Worm (Caenorhabditis elegans): ENCODE data around the gene srh-37.

DNA sequence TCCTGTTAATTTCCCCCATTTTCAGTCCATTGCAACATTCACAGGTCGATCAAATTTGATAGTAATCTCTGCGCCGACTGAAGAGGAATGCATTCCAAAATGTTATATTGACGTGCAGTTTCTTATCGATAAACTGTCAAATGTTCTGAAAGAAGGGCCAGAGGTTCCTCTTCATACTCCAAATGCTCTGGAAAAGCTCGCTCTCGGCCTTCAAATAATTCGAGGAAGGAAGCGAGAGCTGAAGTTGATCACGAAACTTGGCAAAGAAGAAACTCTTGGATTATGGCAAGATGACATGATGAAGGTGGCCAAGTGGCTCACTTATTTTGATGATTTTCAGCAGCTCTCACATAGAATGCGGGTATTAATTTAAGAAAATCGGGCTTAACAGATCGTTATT lies 33.3 kb downstream of the srh-37 start:
- TF ChIP-seq unc-62 (GFP tag; optimal IDR thresholded peaks at IDR 0.05) (no peak), nfya-2 (GFP tag; IDR thresholded peaks at IDR 0.05) (no peak), tlf-1 (GFP tag; optimal IDR thresholded peaks at IDR 0.05) (no peak), hsf-1 (GFP tag; IDR thresholded peaks at IDR 0.05) (no peak), dpl-1 (GFP tag; optimal IDR thresholded peaks at IDR 0.05) (no peak), bed-2 (GFP tag; IDR thresholded peaks at IDR 0.05) (no peak), Y95B8A.8 (GFP tag; IDR thresholded peaks at IDR 0.05) (no peak), ama-1 (optimal IDR thresholded peaks at IDR 0.05) (no peak), ama-1 (GFP tag; optimal IDR thresholded peaks at IDR 0.05) (no peak), F55B11.4 (tag; optimal IDR thresholded peaks at IDR 0.05; ENCODE audit: borderline replicate concordance, insufficient read depth) (no peak), sea-2 (GFP tag; IDR thresholded peaks at IDR 0.05) (no peak), snpc-3.4 (tag; optimal IDR thresholded peaks at IDR 0.05) (no peak)

Data from whole organism, young adult.